Comparison of ENCODE assay signal across 5 worm cellular contexts in genomic region chrV:2739607-2740006, ce11.
A peak's percentile ranks its signal among the peaks of the same experiment; 100 is the strongest.
TF ChIP-seq lines count a peak whose summit lies in the region.

No protein-coding gene starts in this region.

TF ChIP-seq in whole organism, L1 larva, 84 proteins besides CTCF, POLR2A, EP300 and RAD21:
- no peak for TF ChIP-seq nhr-12 (tag; optimal IDR thresholded peaks at IDR 0.05; lab: Kevin White, UChicago)
- peak; percentile 63 for TF ChIP-seq snpc-4 (tag; optimal IDR thresholded peaks at IDR 0.05; lab: Kevin White, UChicago)
- no peak for TF ChIP-seq swsn-7 (tag; optimal IDR thresholded peaks at IDR 0.05; lab: Kevin White, UChicago)
- no peak for TF ChIP-seq nhr-19 (GFP tag; conservative IDR thresholded peaks at IDR 0.05; lab: Robert Waterston, UW)
TF ChIP-seq in whole organism, L1 larva: peak in this region for 1.

TF ChIP-seq in whole organism, L2 larva, 48 proteins besides CTCF, POLR2A, EP300 and RAD21:
- no peak for TF ChIP-seq blmp-1 (tag; optimal IDR thresholded peaks at IDR 0.05; lab: Kevin White, UChicago; ENCODE audit: insufficient read depth)
- TF ChIP-seq snpc-4 (tag; optimal IDR thresholded peaks at IDR 0.05; lab: Kevin White, UChicago) = peak; percentile 8

TF ChIP-seq in whole organism, L4 larva, 104 proteins besides CTCF, POLR2A, EP300 and RAD21:
- no peak for TF ChIP-seq pha-4 (GFP tag; IDR thresholded peaks at IDR 0.05; lab: Robert Waterston, UW)
- no peak for TF ChIP-seq pha-4 (tag; optimal IDR thresholded peaks at IDR 0.05; lab: Kevin White, UChicago)
- no peak for TF ChIP-seq unc-62 (GFP tag; optimal IDR thresholded peaks at IDR 0.05 in 1 of 2; lab: Kevin White, UChicago)
- no peak for TF ChIP-seq unc-62 (tag; optimal IDR thresholded peaks at IDR 0.05; lab: Kevin White, UChicago)
- TF ChIP-seq lin-38 (GFP tag; IDR thresholded peaks at IDR 0.05; lab: Robert Waterston, UW) = no peak
- TF ChIP-seq dmd-9 (GFP tag; IDR thresholded peaks at IDR 0.05; lab: Robert Waterston, UW) = no peak
- TF ChIP-seq aha-1 (tag; lab: Kevin White, UChicago) = peak; percentile 42
- no peak for TF ChIP-seq F49E8.2 (tag; optimal IDR thresholded peaks at IDR 0.05; lab: Kevin White, UChicago; ENCODE audit: borderline replicate concordance)
- TF ChIP-seq nhr-6 (tag; optimal IDR thresholded peaks at IDR 0.05; lab: Kevin White, UChicago) = no peak
- no peak for TF ChIP-seq mes-2 (tag; optimal IDR thresholded peaks at IDR 0.05; lab: Kevin White, UChicago; ENCODE audit: poor library complexity, severe bottlenecking)
- no peak for TF ChIP-seq F26F4.8 (GFP tag; conservative IDR thresholded peaks at IDR 0.05; lab: Robert Waterston, UW)
- peak; percentile 84 for TF ChIP-seq set-16 (GFP tag; IDR thresholded peaks at IDR 0.05; lab: Robert Waterston, UW)
- no peak for TF ChIP-seq mdt-29 (GFP tag; IDR thresholded peaks at IDR 0.05; lab: Robert Waterston, UW)
- TF ChIP-seq ZK546.5 (tag; optimal IDR thresholded peaks at IDR 0.05; lab: Kevin White, UChicago) = no peak
- TF ChIP-seq lim-7 (GFP tag; IDR thresholded peaks at IDR 0.05; lab: Robert Waterston, UW) = 0 out of 2 replicates have a peak, but pooled peaks have one; percentile 18
- no peak for TF ChIP-seq lin-29 (GFP tag; IDR thresholded peaks at IDR 0.05; lab: Robert Waterston, UW)
- 0 out of 2 replicates have a peak, but pooled peaks have one; percentile 23 for TF ChIP-seq Y48G9A.11 (GFP tag; IDR thresholded peaks at IDR 0.05; lab: Robert Waterston, UW)

TF ChIP-seq in whole organism, midembryonic, 9 proteins besides CTCF, POLR2A, EP300 and RAD21:
- TF ChIP-seq klf-2 (GFP tag; conservative IDR thresholded peaks at IDR 0.05; lab: Robert Waterston, UW) = no peak
- 0 out of 2 replicates have a peak, but pooled peaks have one; percentile 14 for TF ChIP-seq flt-1 (GFP tag; IDR thresholded peaks at IDR 0.05; lab: Robert Waterston, UW)

TF ChIP-seq in whole organism, young adult, 124 proteins besides CTCF, POLR2A, EP300 and RAD21:
- TF ChIP-seq Y79H2A.3 (GFP tag; conservative IDR thresholded peaks at IDR 0.05; lab: Robert Waterston, UW) (no peak), lin-40 (tag; optimal IDR thresholded peaks at IDR 0.05; lab: Kevin White, UChicago) (no peak), fkh-3 (tag; optimal IDR thresholded peaks at IDR 0.05; lab: Kevin White, UChicago) (no peak), snpc-3.4 (tag; optimal IDR thresholded peaks at IDR 0.05; lab: Kevin White, UChicago) (peak; percentile 24), akir-1 (GFP tag; optimal IDR thresholded peaks at IDR 0.05; lab: Kevin White, UChicago) (no peak), K11D2.4 (GFP tag; IDR thresholded peaks at IDR 0.05; lab: Robert Waterston, UW) (no peak), F23B12.7 (tag; optimal IDR thresholded peaks at IDR 0.05; lab: Kevin White, UChicago; ENCODE audit: insufficient read depth) (no peak), lin-26 (GFP tag; IDR thresholded peaks at IDR 0.05; lab: Robert Waterston, UW) (peak; percentile 56; the same call in 1 of the 2 replicates), snpc-4 (GFP tag; optimal IDR thresholded peaks at IDR 0.05; lab: Kevin White, UChicago) (peak; percentile 80), snpc-4 (tag; optimal IDR thresholded peaks at IDR 0.05; lab: Kevin White, UChicago) (peak in 3 of 4 experiments; percentile 83 to 93 (median 92)), snpc-1.1 (tag; optimal IDR thresholded peaks at IDR 0.05; lab: Kevin White, UChicago; ENCODE audit: insufficient read depth) (peak; percentile 82), pha-4 (tag; optimal IDR thresholded peaks at IDR 0.05; lab: Kevin White, UChicago) (no peak), lsl-1 (GFP tag; optimal IDR thresholded peaks at IDR 0.05; lab: Kevin White, UChicago) (peak; percentile 6), T07F8.4 (tag; optimal IDR thresholded peaks at IDR 0.05; lab: Kevin White, UChicago) (no peak), xnd-1 (tag; optimal IDR thresholded peaks at IDR 0.05; lab: Kevin White, UChicago) (no peak), ets-4 (GFP tag; optimal IDR thresholded peaks at IDR 0.05; lab: Kevin White, UChicago) (no peak), Y53F4B.3 (GFP tag; IDR thresholded peaks at IDR 0.05; lab: Robert Waterston, UW) (no peak), sptf-2 (GFP tag; optimal IDR thresholded peaks at IDR 0.05; lab: Kevin White, UChicago) (no peak), egrh-3 (GFP tag; IDR thresholded peaks at IDR 0.05; lab: Robert Waterston, UW) (peak; percentile 37; the same call in 1 of the 2 replicates), attf-5 (GFP tag; optimal IDR thresholded peaks at IDR 0.05; lab: Kevin White, UChicago) (no peak), repo-1 (tag; optimal IDR thresholded peaks at IDR 0.05; lab: Kevin White, UChicago) (no peak), Y67H2A.10 (GFP tag; conservative IDR thresholded peaks at IDR 0.05; lab: Robert Waterston, UW) (no peak)
